Worm (Caenorhabditis elegans) whole organism, young adult: ENCODE data around the gene fbxa-98.
A peak's percentile ranks its signal among the peaks of the same experiment; 100 is the strongest.

Experiments
- B0019.2 ChIP-seq: fragments of 200-800 bp; sonication (Bioruptor generic); conservative IDR thresholded peaks from 2 replicates; pipeline ENCODE4 v1.3.6; 2022; ENCODE audit warnings: missing genetic modification reagents, missing genetic modification characterization, missing compliant biosample characterization
- B0261.1 ChIP-seq: sonication (generic microtip); optimal IDR thresholded peaks from 2 replicates; lab custom pipeline; 2016; ENCODE audit warnings: mild to moderate bottlenecking, missing genetic modification characterization, moderate library complexity, missing compliant biosample characterization
- C06A6.2 ChIP-seq: fragments of 200-800 bp; sonication (Bioruptor generic); conservative IDR thresholded peaks from 2 replicates; pipeline ENCODE4 v1.3.6; 2022; ENCODE audit warnings: missing genetic modification characterization, missing compliant biosample characterization
- C17E4.6 ChIP-seq: fragments of 200-800 bp; sonication (Bioruptor generic); IDR thresholded peaks from 2 replicates; pipeline ENCODE4 v1.3.6; 2022; ENCODE audit warnings: missing genetic modification reagents, missing genetic modification characterization, missing compliant biosample characterization
- F23B12.7 ChIP-seq: sonication (generic microtip); optimal IDR thresholded peaks from 2 replicates; lab custom pipeline; 2017; ENCODE audit warnings: missing genetic modification characterization, mild to moderate bottlenecking, missing compliant biosample characterization, antibody characterized with exemption, moderate library complexity; ENCODE audit not compliant: insufficient read depth
- F49E8.2 ChIP-seq: sonication (generic microtip); optimal IDR thresholded peaks from 3 replicates; lab custom pipeline; 2017; ENCODE audit warnings: missing genetic modification characterization, mild to moderate bottlenecking, missing compliant biosample characterization, antibody characterized with exemption, moderate library complexity; ENCODE audit not compliant: insufficient read depth
- F57A8.1 ChIP-seq: fragments of 200-800 bp; sonication (Bioruptor generic); optimal IDR thresholded peaks from 2 replicates; lab custom pipeline; 2018; ENCODE audit warnings: mild to moderate bottlenecking, missing genetic modification characterization, moderate library complexity, missing compliant biosample characterization
- F57C9.4 ChIP-seq: sonication (generic microtip); optimal IDR thresholded peaks from 2 replicates; lab custom pipeline; 2017; ENCODE audit warnings: mild to moderate bottlenecking, missing genetic modification characterization, missing compliant biosample characterization
- K11D2.4 ChIP-seq: fragments of 200-800 bp; sonication (Bioruptor generic); IDR thresholded peaks from 2 replicates; pipeline ENCODE4 v1.3.6; 2022; ENCODE audit warnings: missing genetic modification reagents, missing genetic modification characterization, missing compliant biosample characterization
- T26A5.8 ChIP-seq: sonication (generic microtip); optimal IDR thresholded peaks from 2 replicates; lab custom pipeline; 2016; ENCODE audit warnings: missing genetic modification characterization, missing compliant biosample characterization
- Y53G8AR.9 ChIP-seq: fragments of 200-800 bp; sonication (Bioruptor generic); conservative IDR thresholded peaks from 2 replicates; pipeline ENCODE4 v1.3.6; 2022; ENCODE audit warnings: missing genetic modification reagents, missing genetic modification characterization, missing compliant biosample characterization
- Y67H2A.10 ChIP-seq: fragments of 200-800 bp; sonication (Bioruptor generic); conservative IDR thresholded peaks from 2 replicates; pipeline ENCODE4 v1.3.6; 2022; ENCODE audit warnings: missing genetic modification reagents, missing genetic modification characterization, missing compliant biosample characterization
- ZK185.1 ChIP-seq: sonication (generic microtip); optimal IDR thresholded peaks from 2 replicates; lab custom pipeline; 2016; ENCODE audit warnings: mild to moderate bottlenecking, missing genetic modification characterization, missing compliant biosample characterization; ENCODE audit not compliant: poor library complexity, severe bottlenecking
- attf-5 ChIP-seq: fragments of 200-800 bp; sonication (Bioruptor generic); optimal IDR thresholded peaks from 2 replicates; lab custom pipeline; 2018; ENCODE audit warnings: mild to moderate bottlenecking, missing genetic modification characterization, missing compliant biosample characterization
- cebp-2 ChIP-seq: fragments of 200-800 bp; sonication (Bioruptor generic); IDR thresholded peaks from 2 replicates; pipeline ENCODE4 v1.3.6; 2022; ENCODE audit warnings: missing genetic modification characterization, missing compliant biosample characterization
- ceh-100 ChIP-seq: fragments of 200-800 bp; sonication (Bioruptor generic); IDR thresholded peaks from 2 replicates; pipeline ENCODE4 v1.3.6; 2022; ENCODE audit warnings: missing genetic modification reagents, missing genetic modification characterization, missing compliant biosample characterization
- ceh-40 ChIP-seq: fragments of 200-800 bp; sonication (Bioruptor generic); IDR thresholded peaks from 2 replicates; pipeline ENCODE4 v1.3.6; 2022; ENCODE audit warnings: missing genetic modification characterization, missing compliant biosample characterization
- ceh-91 ChIP-seq: fragments of 200-800 bp; sonication (Bioruptor generic); IDR thresholded peaks from 2 replicates; pipeline ENCODE4 v1.3.6; 2022; ENCODE audit warnings: missing genetic modification reagents, missing genetic modification characterization, missing compliant biosample characterization
- chd-7 ChIP-seq: sonication (generic microtip); optimal IDR thresholded peaks from 2 replicates; lab custom pipeline; 2016; ENCODE audit warnings: mild to moderate bottlenecking, missing genetic modification characterization, moderate library complexity, missing compliant biosample characterization
- die-1 ChIP-seq: sonication (generic microtip); optimal IDR thresholded peaks from 2 replicates; lab custom pipeline; 2016; ENCODE audit warnings: missing genotype, mild to moderate bottlenecking, missing genetic modification characterization, missing compliant biosample characterization
- egl-44 ChIP-seq: fragments of 200-800 bp; sonication (Bioruptor generic); IDR thresholded peaks from 2 replicates; pipeline ENCODE4 v1.3.6; 2022; ENCODE audit warnings: missing genetic modification reagents, missing genetic modification characterization, missing compliant biosample characterization
- ekl-4 ChIP-seq: fragments of 200-800 bp; sonication (Bioruptor generic); IDR thresholded peaks from 2 replicates; pipeline ENCODE4 v1.3.6; 2022; ENCODE audit warnings: missing genetic modification reagents, missing genetic modification characterization, missing compliant biosample characterization
- gei-17 ChIP-seq: fragments of 200-800 bp; sonication (Bioruptor generic); optimal IDR thresholded peaks from 2 replicates; lab custom pipeline; 2018; ENCODE audit warnings: mild to moderate bottlenecking, missing genetic modification characterization, missing compliant biosample characterization
- him-1 ChIP-seq: sonication (generic microtip); optimal IDR thresholded peaks from 2 replicates; lab custom pipeline; 2016; ENCODE audit warnings: missing genotype, missing genetic modification reagents, missing genetic modification characterization, missing compliant biosample characterization
- hlh-26 ChIP-seq: fragments of 200-800 bp; sonication (Bioruptor generic); conservative IDR thresholded peaks from 2 replicates; pipeline ENCODE4 v1.3.6; 2022; ENCODE audit warnings: missing genetic modification reagents, missing genetic modification characterization, missing compliant biosample characterization
- hmg-1.2 ChIP-seq: fragments of 200-800 bp; sonication (Bioruptor generic); IDR thresholded peaks from 2 replicates; pipeline ENCODE4 v1.3.6; 2022; ENCODE audit warnings: missing genetic modification reagents, missing genetic modification characterization, missing compliant biosample characterization
- hmg-20 ChIP-seq: fragments of 200-800 bp; sonication (Bioruptor generic); IDR thresholded peaks from 2 replicates; pipeline ENCODE4 v1.3.6; 2022; ENCODE audit warnings: missing genetic modification reagents, missing genetic modification characterization, missing compliant biosample characterization
- hrde-1 ChIP-seq: sonication (generic microtip); optimal IDR thresholded peaks from 2 replicates; lab custom pipeline; 2016; ENCODE audit warnings: missing genetic modification characterization, mild to moderate bottlenecking, missing compliant biosample characterization, moderate library complexity, missing genotype, missing genetic modification reagents, borderline replicate concordance
- let-526 ChIP-seq: fragments of 200-800 bp; sonication (Bioruptor generic); IDR thresholded peaks from 2 replicates; pipeline ENCODE4 v1.3.6; 2022; ENCODE audit warnings: missing genetic modification reagents, missing genetic modification characterization, missing compliant biosample characterization
- let-607 ChIP-seq, 2 experiments: fragments of 200-800 bp in 1 of 2; sonication (Bioruptor generic) in 1 of 2; sonication (generic microtip) in 1 of 2; optimal IDR thresholded peaks; 2 replicates each; lab custom pipeline; 2016 to 2018; ENCODE audit warnings: mild to moderate bottlenecking in 2 of 2, missing compliant biosample characterization in 2 of 2, missing genetic modification characterization in 2 of 2, moderate library complexity in 2 of 2, missing genotype in 1 of 2
- lin-54 ChIP-seq: fragments of 200-800 bp; sonication (Bioruptor generic); optimal IDR thresholded peaks from 2 replicates; lab custom pipeline; 2018; ENCODE audit warnings: mild to moderate bottlenecking, missing genetic modification characterization, missing compliant biosample characterization
- lsl-1 ChIP-seq: fragments of 200-800 bp; sonication (Bioruptor generic); optimal IDR thresholded peaks from 2 replicates; lab custom pipeline; 2018; ENCODE audit warnings: mild to moderate bottlenecking, missing genetic modification characterization, moderate library complexity, missing compliant biosample characterization
- mxl-1 ChIP-seq: sonication (generic microtip); optimal IDR thresholded peaks from 2 replicates; lab custom pipeline; 2016; ENCODE audit warnings: missing genetic modification characterization, missing compliant biosample characterization
- nfya-2 ChIP-seq: fragments of 200-800 bp; sonication (Bioruptor generic); IDR thresholded peaks from 2 replicates; pipeline ENCODE4 v1.3.6; 2022; ENCODE audit warnings: missing genetic modification reagents, missing genetic modification characterization, missing compliant biosample characterization
- nfyb-1 ChIP-seq: fragments of 200-800 bp; sonication (Bioruptor generic); IDR thresholded peaks from 2 replicates; pipeline ENCODE4 v1.3.6; 2022; ENCODE audit warnings: missing genetic modification reagents, missing genetic modification characterization, missing compliant biosample characterization
- nhr-120 ChIP-seq: fragments of 200-800 bp; sonication (Bioruptor generic); IDR thresholded peaks from 2 replicates; pipeline ENCODE4 v1.3.6; 2022; ENCODE audit warnings: missing genetic modification characterization, missing compliant biosample characterization
- nhr-27 ChIP-seq: fragments of 200-800 bp; sonication (Bioruptor generic); optimal IDR thresholded peaks from 2 replicates; lab custom pipeline; 2018; ENCODE audit warnings: mild to moderate bottlenecking, missing genetic modification characterization, moderate library complexity, missing compliant biosample characterization
- pbrm-1 ChIP-seq: fragments of 200-800 bp; sonication (Bioruptor generic); IDR thresholded peaks from 2 replicates; pipeline ENCODE4 v1.3.6; 2022; ENCODE audit warnings: missing genetic modification reagents, missing genetic modification characterization, missing compliant biosample characterization
- rec-8 ChIP-seq, 2 experiments: sonication (generic microtip); optimal IDR thresholded peaks; 2 replicates each; lab custom pipeline; 2016; ENCODE audit warnings: mild to moderate bottlenecking in 2 of 2, missing genetic modification characterization in 2 of 2, missing genetic modification reagents in 2 of 2, missing genotype in 2 of 2, missing biosample characterization in 1 of 2, missing compliant biosample characterization in 1 of 2, moderate library complexity in 1 of 2
- sea-2 ChIP-seq: fragments of 200-800 bp; sonication (Bioruptor generic); IDR thresholded peaks from 2 replicates; pipeline ENCODE4 v1.3.6; 2022; ENCODE audit warnings: missing genetic modification characterization, missing compliant biosample characterization
- snpc-1.3 ChIP-seq: sonication (generic microtip); optimal IDR thresholded peaks from 2 replicates; lab custom pipeline; 2017; ENCODE audit warnings: missing genetic modification characterization, mild to moderate bottlenecking, missing compliant biosample characterization, antibody characterized with exemption, moderate library complexity, missing genotype, missing genetic modification reagents; ENCODE audit not compliant: insufficient read depth
- somi-1 ChIP-seq: fragments of 200-800 bp; sonication (Bioruptor generic); optimal IDR thresholded peaks from 2 replicates; lab custom pipeline; 2018; ENCODE audit warnings: mild to moderate bottlenecking, missing genetic modification characterization, missing compliant biosample characterization
- sptf-2 ChIP-seq: fragments of 200-800 bp; sonication (Bioruptor generic); optimal IDR thresholded peaks from 2 replicates; lab custom pipeline; 2018; ENCODE audit warnings: mild to moderate bottlenecking, missing genetic modification characterization, missing compliant biosample characterization
- xnd-1 ChIP-seq: sonication (generic microtip); optimal IDR thresholded peaks from 2 replicates; lab custom pipeline; 2016; ENCODE audit warnings: missing genotype, missing genetic modification reagents, missing genetic modification characterization, missing compliant biosample characterization
- zfh-2 ChIP-seq: fragments of 200-800 bp; sonication (Bioruptor generic); conservative IDR thresholded peaks from 2 replicates; pipeline ENCODE4 v1.3.6; 2022; ENCODE audit warnings: missing genetic modification reagents, missing genetic modification characterization, missing compliant biosample characterization
- ztf-22 ChIP-seq: fragments of 200-800 bp; sonication (Bioruptor generic); optimal IDR thresholded peaks from 2 replicates; lab custom pipeline; 2018; ENCODE audit warnings: mild to moderate bottlenecking, missing genetic modification characterization, moderate library complexity, missing compliant biosample characterization
- ztf-26 ChIP-seq: sonication (generic microtip); optimal IDR thresholded peaks from 2 replicates; lab custom pipeline; 2017; ENCODE audit warnings: missing genetic modification characterization, missing compliant biosample characterization
- ztf-3 ChIP-seq: fragments of 200-800 bp; sonication (Bioruptor generic); optimal IDR thresholded peaks from 2 replicates; lab custom pipeline; 2018; ENCODE audit warnings: mild to moderate bottlenecking, missing genetic modification characterization, missing compliant biosample characterization

fbxa-98 gene

DNA sequence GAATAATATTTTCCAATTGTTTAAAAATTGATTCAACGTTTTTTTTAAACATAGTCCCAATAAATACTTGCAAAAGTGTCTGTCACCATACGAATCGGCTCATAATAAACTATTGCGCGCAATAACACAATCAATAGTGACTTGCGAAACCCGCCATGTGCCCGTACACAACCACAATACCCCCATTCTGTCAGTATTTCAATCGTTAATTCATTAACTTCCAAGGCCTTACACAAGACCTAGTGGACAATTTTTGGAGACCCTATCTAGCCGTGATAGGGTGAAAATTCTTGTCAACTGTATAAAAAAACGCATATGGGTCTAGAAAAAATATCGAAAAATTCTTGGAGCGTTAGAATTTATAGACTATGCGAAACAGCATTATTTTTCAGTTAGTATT, 32.6 kb upstream of the fbxa-98 start (continued):
- no peak for TF ChIP-seq chd-7
- TF ChIP-seq F23B12.7 = no peak
- TF ChIP-seq F57C9.4 (tag; lab: Kevin White, UChicago) = no peak
- TF ChIP-seq attf-5 (GFP tag; lab: Kevin White, UChicago) = no peak
- TF ChIP-seq F57A8.1 (GFP tag; lab: Kevin White, UChicago) = no peak
- TF ChIP-seq xnd-1 (tag; lab: Kevin White, UChicago) = peak; percentile 25
- no peak for TF ChIP-seq sptf-2
- TF ChIP-seq ztf-3 (GFP tag; lab: Kevin White, UChicago) = no peak
- peak; percentile 76 for TF ChIP-seq snpc-1.3 (tag; lab: Kevin White, UChicago)
- TF ChIP-seq egl-44 (GFP tag; lab: Robert Waterston, UW) = no peak
- TF ChIP-seq ekl-4 (GFP tag; lab: Robert Waterston, UW) = no peak
- TF ChIP-seq let-607 (tag; optimal IDR thresholded peaks at IDR 0.05; lab: Kevin White, UChicago) = no peak
- no peak for TF ChIP-seq hmg-20 (GFP tag; lab: Robert Waterston, UW)
- no peak for TF ChIP-seq C17E4.6 (GFP tag; lab: Robert Waterston, UW)
- no peak for TF ChIP-seq gei-17 (GFP tag; lab: Kevin White, UChicago)
- peak; percentile 43 for TF ChIP-seq lsl-1 (GFP tag; lab: Kevin White, UChicago)
- no peak for TF ChIP-seq nhr-27 (tag; lab: Kevin White, UChicago)
- no peak for TF ChIP-seq Y53G8AR.9
- no peak for TF ChIP-seq ceh-91 (GFP tag; lab: Robert Waterston, UW)
- no peak for TF ChIP-seq nhr-120
- peak; percentile 80 for TF ChIP-seq pbrm-1 (GFP tag; lab: Robert Waterston, UW)
- no peak for TF ChIP-seq sea-2 (GFP tag; lab: Robert Waterston, UW)
- no peak for TF ChIP-seq B0261.1 (tag; lab: Kevin White, UChicago)
- TF ChIP-seq B0019.2 (GFP tag; lab: Robert Waterston, UW) = no peak
- no peak for TF ChIP-seq zfh-2 (GFP tag; lab: Robert Waterston, UW)
- no peak for TF ChIP-seq nfya-2
- TF ChIP-seq hrde-1 (tag; lab: Kevin White, UChicago) = no peak
- TF ChIP-seq T26A5.8 (tag; lab: Kevin White, UChicago) = no peak
- TF ChIP-seq die-1 (tag; lab: Kevin White, UChicago) = no peak
- TF ChIP-seq let-526 = no peak
- TF ChIP-seq ztf-22 = no peak
- no peak for TF ChIP-seq rec-8 (tag; optimal IDR thresholded peaks at IDR 0.05; lab: Kevin White, UChicago)
- TF ChIP-seq cebp-2 = no peak
- peak; percentile 52 for TF ChIP-seq F49E8.2 (tag; lab: Kevin White, UChicago)
- no peak for TF ChIP-seq somi-1
- TF ChIP-seq ztf-26 = no peak
- TF ChIP-seq ZK185.1 = no peak
- no peak for TF ChIP-seq Y67H2A.10 (GFP tag; lab: Robert Waterston, UW)
- no peak for TF ChIP-seq ceh-40 (GFP tag; lab: Robert Waterston, UW)
- TF ChIP-seq C06A6.2 = no peak
- TF ChIP-seq nfyb-1 (GFP tag; lab: Robert Waterston, UW) = no peak
- no peak for TF ChIP-seq hlh-26 (GFP tag; lab: Robert Waterston, UW)
- TF ChIP-seq K11D2.4 (GFP tag; lab: Robert Waterston, UW) = no peak
- TF ChIP-seq him-1 (tag; lab: Kevin White, UChicago) = peak; percentile 57
- TF ChIP-seq hmg-1.2 = peak; percentile 84
- no peak for TF ChIP-seq lin-54 (GFP tag; lab: Kevin White, UChicago)
- TF ChIP-seq ceh-100 = no peak
- no peak for TF ChIP-seq mxl-1 (tag; lab: Kevin White, UChicago)
